Worm (Caenorhabditis elegans): ENCODE results near the gene F40F12.3.

DNA sequence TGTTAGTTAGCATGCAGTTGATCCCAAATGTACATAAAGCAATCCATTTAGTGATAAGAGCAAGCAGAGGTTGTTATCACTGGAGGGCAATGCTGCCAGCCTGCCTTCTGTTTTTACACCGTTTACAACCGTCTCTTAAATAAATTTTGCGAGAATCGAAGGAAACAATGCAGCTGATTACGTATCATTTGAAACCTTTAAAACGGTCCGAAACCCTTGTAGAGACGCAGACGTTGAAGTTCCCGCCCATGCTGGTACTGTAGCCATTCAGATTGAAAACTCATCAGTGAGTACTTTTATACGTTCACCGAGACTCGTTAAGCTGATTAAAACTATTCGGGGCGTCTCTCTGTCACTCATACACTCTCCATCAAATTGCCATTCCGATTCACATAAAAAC lies 9.7 kb upstream of the F40F12.3 start:
- TF ChIP-seq sea-1 (GFP tag; conservative IDR thresholded peaks at IDR 0.05) (no peak), F13C5.2 (tag; optimal IDR thresholded peaks at IDR 0.05) (no peak), hmg-4 (GFP tag; optimal IDR thresholded peaks at IDR 0.05) (no peak)
